Fruit fly (Drosophila melanogaster) whole organism, adult: ENCODE measurements around the gene Wnt4.

ENCODE experiments used
- CG14711 ChIP-seq: fragments of 200-800 bp; sonication (Bioruptor generic); optimal IDR thresholded peaks from 2 replicates; lab custom pipeline; 2018; ENCODE audit warnings: missing biosample characterization, mild to moderate bottlenecking, missing genetic modification characterization, moderate library complexity
- CG33017 ChIP-seq: fragments of 200-800 bp; sonication (Bioruptor generic); optimal IDR thresholded peaks from 2 replicates; lab custom pipeline; 2018; ENCODE audit warnings: missing biosample characterization, mild to moderate bottlenecking, missing genetic modification characterization, moderate library complexity
- CG7101 ChIP-seq: fragments of 200-800 bp; sonication (Bioruptor generic); optimal IDR thresholded peaks from 2 replicates; lab custom pipeline; 2018; ENCODE audit warnings: missing biosample characterization, mild to moderate bottlenecking, missing genetic modification characterization, moderate library complexity
- Crg-1 ChIP-seq: fragments of 200-800 bp; sonication (Bioruptor generic); optimal IDR thresholded peaks from 2 replicates; lab custom pipeline; 2016; ENCODE audit warnings: missing biosample characterization, missing genetic modification characterization
- tj ChIP-seq: fragments of 200-800 bp; sonication (Bioruptor generic); optimal IDR thresholded peaks from 3 replicates; lab custom pipeline; 2017; ENCODE audit warnings: missing biosample characterization, mild to moderate bottlenecking, missing genetic modification characterization, moderate library complexity

DNA sequence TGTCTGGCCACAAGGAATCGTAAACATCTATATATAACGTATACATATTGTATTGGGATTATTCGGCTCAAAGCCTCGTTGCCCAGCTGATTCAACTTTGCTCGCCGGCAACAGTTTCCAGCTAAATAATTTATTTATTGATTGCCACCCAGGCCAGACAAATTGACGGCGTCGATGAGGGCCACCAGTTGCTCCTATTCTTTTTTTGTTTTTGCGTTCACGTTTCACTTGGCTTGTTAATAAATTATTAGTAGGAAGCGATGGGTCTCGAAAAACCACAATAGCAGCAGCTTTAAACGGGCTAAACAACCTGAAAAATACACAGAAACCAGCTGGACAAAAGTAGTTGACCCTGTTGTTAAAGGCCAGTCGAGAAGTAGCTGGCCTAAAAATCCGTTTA, 59.9 kb downstream of the Wnt4 start:
- TF ChIP-seq CG14711 (tag; lab: Kevin White, UChicago) (no peak), Crg-1 (GFP tag; lab: Kevin White, UChicago) (no peak), CG7101 (tag; lab: Kevin White, UChicago) (no peak), CG33017 (tag; lab: Kevin White, UChicago) (no peak), tj (GFP tag; lab: Kevin White, UChicago) (no peak)
